Worm (Caenorhabditis elegans) whole organism, L4/young adult: ENCODE measurements around the gene abf-3.

ENCODE experiments used
- W03F9.2 ChIP-seq: fragments of 150-350 bp; optimal IDR thresholded peaks from 2 replicates; lab custom pipeline; 2014; ENCODE audit warnings: missing biosample characterization, missing genetic modification characterization
- dao-5 ChIP-seq: sonication (generic microtip); optimal IDR thresholded peaks from 2 replicates; lab custom pipeline; 2016; ENCODE audit warnings: missing genotype, missing genetic modification characterization, moderate library complexity, missing compliant biosample characterization
- him-1 ChIP-seq: sonication (generic microtip); optimal IDR thresholded peaks from 2 replicates; lab custom pipeline; 2016; ENCODE audit warnings: missing genotype, missing genetic modification reagents, missing genetic modification characterization, missing compliant biosample characterization

- TF ChIP-seq him-1 (no peak), W03F9.2 (tag; lab: Kevin White, UChicago) (no peak), dao-5 (no peak)
Observed at ce11 chrV:15776651-15777050, 41.0 kb downstream of the abf-3 start, which contains the start of gene nhr-283.
